Fruit fly (Drosophila melanogaster): ENCODE results near the gene Pbp95.

Pbp95 gene

DNA sequence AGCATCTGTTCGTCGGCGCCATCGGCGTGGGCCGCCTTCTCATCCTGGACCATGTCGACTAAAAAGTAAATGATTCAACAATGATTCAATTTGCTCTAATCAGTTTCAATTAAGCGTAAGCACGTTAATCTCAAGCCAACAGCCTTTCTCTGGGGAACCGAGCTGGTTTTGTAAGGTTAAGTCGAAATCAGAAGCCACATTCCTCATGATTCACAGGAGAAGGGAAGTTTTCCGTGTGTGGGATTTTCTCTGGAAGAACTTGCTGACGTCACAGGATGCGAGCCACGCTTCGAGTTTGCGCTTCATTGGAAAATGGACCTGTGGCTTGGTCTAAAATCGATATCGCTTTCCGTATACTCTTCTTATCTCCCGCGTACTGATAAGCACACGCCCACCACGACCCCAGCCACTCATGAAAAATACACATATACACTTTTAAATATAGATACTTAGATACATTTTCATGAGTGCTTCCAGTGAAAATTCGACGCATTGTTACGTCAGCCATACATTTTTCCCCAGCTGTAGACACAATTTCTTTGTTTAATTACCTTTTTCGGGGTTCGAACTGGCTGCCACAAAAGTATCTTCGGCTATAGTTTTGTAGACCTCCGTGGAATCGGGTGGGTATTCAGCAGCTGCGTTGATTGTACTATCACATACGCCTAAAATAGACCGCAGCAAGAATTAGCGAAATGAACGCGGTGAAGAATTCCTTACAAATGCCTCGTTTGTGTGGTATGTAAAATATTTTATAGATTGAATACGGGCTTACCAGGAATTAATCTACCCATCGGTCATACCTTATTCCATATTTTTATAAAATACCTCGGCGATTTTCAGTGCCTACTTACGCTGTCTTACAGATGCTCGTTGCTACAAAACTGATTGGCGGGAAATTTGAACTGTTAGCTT lies 36.3 kb upstream of the Pbp95 start (continued):
- no peak for TF ChIP-seq Dip2 (GFP tag; IDR thresholded peaks at IDR 0.05)
- peak; percentile 52 for TF ChIP-seq phol (tag; optimal IDR thresholded peaks at IDR 0.05)
- TF ChIP-seq CG12659 (GFP tag; optimal IDR thresholded peaks at IDR 0.05): peak; percentile 84
- peak; percentile 1 for TF ChIP-seq CG6854 (GFP tag; optimal IDR thresholded peaks at IDR 0.05)
- TF ChIP-seq CG8359 (GFP tag; optimal IDR thresholded peaks at IDR 0.05; ENCODE audit: borderline replicate concordance): no peak
- no peak for TF ChIP-seq CG14965 (GFP tag; optimal IDR thresholded peaks at IDR 0.05; ENCODE audit: borderline replicate concordance)
- TF ChIP-seq zf30C (GFP tag; optimal IDR thresholded peaks at IDR 0.05): peak; percentile 5
- TF ChIP-seq D (optimal IDR thresholded peaks at IDR 0.05): no peak
- TF ChIP-seq D (GFP tag; optimal IDR thresholded peaks at IDR 0.05): no peak
- no peak for TF ChIP-seq sens-2 (GFP tag; IDR thresholded peaks at IDR 0.05)
- TF ChIP-seq wor (GFP tag; IDR thresholded peaks at IDR 0.05): no peak
- TF ChIP-seq vvl (GFP tag; IDR thresholded peaks at IDR 0.05): 0 out of 2 replicates have a peak, but pooled peaks have one; percentile 47
- no peak for TF ChIP-seq fd3F (GFP tag; optimal IDR thresholded peaks at IDR 0.05)
- TF ChIP-seq BtbVII (GFP tag; optimal IDR thresholded peaks at IDR 0.05): no peak
- TF ChIP-seq Atf6 (GFP tag; IDR thresholded peaks at IDR 0.05): 0 out of 2 replicates have a peak, but pooled peaks have one; percentile 35
- no peak for TF ChIP-seq hb (GFP tag; IDR thresholded peaks at IDR 0.05; ENCODE audit: partially characterized antibody)
- peak; percentile 10 to 94 for TF ChIP-seq Pdp1 (GFP tag; optimal IDR thresholded peaks at IDR 0.05)
- peak; percentile 7 for TF ChIP-seq CG13424 (tag; optimal IDR thresholded peaks at IDR 0.05)
- TF ChIP-seq grau (tag; optimal IDR thresholded peaks at IDR 0.05): peak; percentile 46
- no peak for TF ChIP-seq ro (GFP tag; IDR thresholded peaks at IDR 0.05)
- peak; percentile 5 for TF ChIP-seq CG10979 (tag; optimal IDR thresholded peaks at IDR 0.05)
- TF ChIP-seq PHDP (tag; optimal IDR thresholded peaks at IDR 0.05): peak; percentile 31
- TF ChIP-seq fu2 (GFP tag; optimal IDR thresholded peaks at IDR 0.05): no peak
- TF ChIP-seq CG12942 (GFP tag; optimal IDR thresholded peaks at IDR 0.05): no peak
- peak; percentile 9 for TF ChIP-seq CG11398 (GFP tag; optimal IDR thresholded peaks at IDR 0.05)
- no peak for TF ChIP-seq CG1024 (GFP tag; IDR thresholded peaks at IDR 0.05)
- TF ChIP-seq CG10565 (GFP tag; optimal IDR thresholded peaks at IDR 0.05): no peak
- peak; percentile 89 for TF ChIP-seq abd-A (tag; optimal IDR thresholded peaks at IDR 0.05)
- TF ChIP-seq CG7745 (tag; optimal IDR thresholded peaks at IDR 0.05): no peak
- no peak for TF ChIP-seq CG31365 (tag; optimal IDR thresholded peaks at IDR 0.05)
- peak; percentile 86 for TF ChIP-seq CG13894 (tag; optimal IDR thresholded peaks at IDR 0.05)
- TF ChIP-seq Ptx1 (GFP tag; IDR thresholded peaks at IDR 0.05): 0 out of 2 replicates have a peak, but pooled peaks have one; percentile 22
- TF ChIP-seq Spps (tag; optimal IDR thresholded peaks at IDR 0.05): peak; percentile 44
- TF ChIP-seq HmgD (GFP tag; optimal IDR thresholded peaks at IDR 0.05): peak; percentile 70
- no peak for TF ChIP-seq gce (GFP tag; IDR thresholded peaks at IDR 0.05)
- peak; percentile 55 for TF ChIP-seq exex (tag; optimal IDR thresholded peaks at IDR 0.05)
- TF ChIP-seq ham (GFP tag; IDR thresholded peaks at IDR 0.05): no peak
- TF ChIP-seq NC2α (GFP tag; optimal IDR thresholded peaks at IDR 0.05): peak; percentile 42
- TF ChIP-seq fd96Cb (tag; optimal IDR thresholded peaks at IDR 0.05): no peak
- TF ChIP-seq CG11456 (GFP tag; IDR thresholded peaks at IDR 0.05): no peak
- TF ChIP-seq Jarid2 (GFP tag; optimal IDR thresholded peaks at IDR 0.05): peak; percentile 68
- no peak for TF ChIP-seq luna (GFP tag; optimal IDR thresholded peaks at IDR 0.05)
- TF ChIP-seq CG8290 (GFP tag; optimal IDR thresholded peaks at IDR 0.05): no peak
- TF ChIP-seq CG8290 (tag; optimal IDR thresholded peaks at IDR 0.05): peak in 1 of 2 experiments; percentile 61
- TF ChIP-seq CG10431 (GFP tag; optimal IDR thresholded peaks at IDR 0.05): no peak
- TF ChIP-seq hkb (optimal IDR thresholded peaks at IDR 0.05): peak; percentile 41
- TF ChIP-seq hkb (GFP tag; IDR thresholded peaks at IDR 0.05): no peak
- peak in 1 of 2 experiments; percentile 22 for TF ChIP-seq bsh (GFP tag; optimal IDR thresholded peaks at IDR 0.05)
- peak; percentile 94 for TF ChIP-seq oc (tag; optimal IDR thresholded peaks at IDR 0.05)

Measured in whole organism, embryonic.